Fruit fly (Drosophila melanogaster): ENCODE measurements around the gene emc.

Gene emc

dm6 chr3L:784111-784960 is 35.1 kb downstream of the emc start (continued):
- peak; percentile 91 for TF ChIP-seq sens (GFP tag)
- TF ChIP-seq Adf1 (GFP tag; IDR thresholded peaks at IDR 0.05) = peak; percentile 90
- peak; percentile 60 for TF ChIP-seq HHEX (GFP tag; optimal IDR thresholded peaks at IDR 0.05)
- no peak for TF ChIP-seq CG7963 (GFP tag; IDR thresholded peaks at IDR 0.05; ENCODE audit: partially characterized antibody)
- peak; percentile 83 for TF ChIP-seq Ptx1 (GFP tag; IDR thresholded peaks at IDR 0.05)
- peak; percentile 83 for TF ChIP-seq row (GFP tag; IDR thresholded peaks at IDR 0.05)
- TF ChIP-seq CG30020 (tag; optimal IDR thresholded peaks at IDR 0.05) = no peak
- peak; percentile 80 for TF ChIP-seq Atf6 (GFP tag; IDR thresholded peaks at IDR 0.05)
- peak; percentile 23 for TF ChIP-seq CG4707 (GFP tag; optimal IDR thresholded peaks at IDR 0.05)
- TF ChIP-seq Doc2 (GFP tag; IDR thresholded peaks at IDR 0.05) = no peak
- no peak for TF ChIP-seq gce (GFP tag; IDR thresholded peaks at IDR 0.05)
- TF ChIP-seq CG3163 (GFP tag; optimal IDR thresholded peaks at IDR 0.05) = peak; percentile 33
- TF ChIP-seq Atf3 (GFP tag; optimal IDR thresholded peaks at IDR 0.05) = peak; percentile 43
- TF ChIP-seq Hmr (GFP tag; optimal IDR thresholded peaks at IDR 0.05) = peak; percentile 67
- TF ChIP-seq CG17359 (tag; optimal IDR thresholded peaks at IDR 0.05) = peak; percentile 78
- peak; percentile 55 for TF ChIP-seq CG12155 (GFP tag; optimal IDR thresholded peaks at IDR 0.05)
- TF ChIP-seq Hr3 (GFP tag; optimal IDR thresholded peaks at IDR 0.05) = peak; percentile 65
- TF ChIP-seq p53 (GFP tag; optimal IDR thresholded peaks at IDR 0.05) = no peak
- no peak for TF ChIP-seq insv (GFP tag; optimal IDR thresholded peaks at IDR 0.05)
- TF ChIP-seq CG10654 (GFP tag; optimal IDR thresholded peaks at IDR 0.05) = no peak
- TF ChIP-seq lab (GFP tag; optimal IDR thresholded peaks at IDR 0.05) = peak; percentile 72
- peak; percentile 11 for TF ChIP-seq slp2 (GFP tag; optimal IDR thresholded peaks at IDR 0.05)
- peak; percentile 17 for TF ChIP-seq NC2α (GFP tag; optimal IDR thresholded peaks at IDR 0.05)
- TF ChIP-seq CG34224 (GFP tag; IDR thresholded peaks at IDR 0.05; ENCODE audit: partially characterized antibody) = no peak
- TF ChIP-seq odd (GFP tag; optimal IDR thresholded peaks at IDR 0.05) = peak; percentile 9
- TF ChIP-seq ken (GFP tag; IDR thresholded peaks at IDR 0.05) = peak; percentile 66; the same call in 1 of the 3 replicates
- no peak for TF ChIP-seq Trl (optimal IDR thresholded peaks at IDR 0.05)
- peak; percentile 67 for TF ChIP-seq Trl (GFP tag; optimal IDR thresholded peaks at IDR 0.05)
- TF ChIP-seq CG18599 (GFP tag; optimal IDR thresholded peaks at IDR 0.05) = peak; percentile 62
- no peak for TF ChIP-seq lov (optimal IDR thresholded peaks at IDR 0.05)
- 0 out of 3 replicates have a peak, but pooled peaks have one; percentile 63 for TF ChIP-seq lov (GFP tag; IDR thresholded peaks at IDR 0.05)
- no peak for TF ChIP-seq fd102C (GFP tag; optimal IDR thresholded peaks at IDR 0.05)
- TF ChIP-seq CG15073 (GFP tag; optimal IDR thresholded peaks at IDR 0.05) = no peak
- no peak for TF ChIP-seq Hey (tag; optimal IDR thresholded peaks at IDR 0.05)
- TF ChIP-seq CG12744 (GFP tag; optimal IDR thresholded peaks at IDR 0.05) = no peak
- TF ChIP-seq CG18619 (GFP tag; optimal IDR thresholded peaks at IDR 0.05) = peak; percentile 53
- TF ChIP-seq lola (GFP tag; optimal IDR thresholded peaks at IDR 0.05) = peak in 1 of 3 experiments; percentile 10
- TF ChIP-seq trem (tag; optimal IDR thresholded peaks at IDR 0.05) = no peak
- TF ChIP-seq sqz (GFP tag; optimal IDR thresholded peaks at IDR 0.05) = no peak
- TF ChIP-seq Sry-β (GFP tag; optimal IDR thresholded peaks at IDR 0.05) = no peak
- TF ChIP-seq CG14050 (GFP tag; IDR thresholded peaks at IDR 0.05) = peak; percentile 49; the same call in 2 of the 3 replicates
- TF ChIP-seq CG2202 (tag; optimal IDR thresholded peaks at IDR 0.05) = no peak
- TF ChIP-seq nmo (GFP tag; optimal IDR thresholded peaks at IDR 0.05) = peak; percentile 51
- no peak for TF ChIP-seq CG16813 (GFP tag; IDR thresholded peaks at IDR 0.05; ENCODE audit: partially characterized antibody)
- no peak for TF ChIP-seq grn (GFP tag; optimal IDR thresholded peaks at IDR 0.05)
- peak; percentile 81 for TF ChIP-seq Sox102F (GFP tag; optimal IDR thresholded peaks at IDR 0.05)
- no peak for TF ChIP-seq inv (GFP tag; IDR thresholded peaks at IDR 0.05; ENCODE audit: partially characterized antibody)
- peak; percentile 72 for TF ChIP-seq CG32772 (GFP tag; IDR thresholded peaks at IDR 0.05)
- peak; percentile 12 for TF ChIP-seq TFAM (GFP tag; optimal IDR thresholded peaks at IDR 0.05)
